Worm (Caenorhabditis elegans): Measurements from ENCODE around the gene sox-2.
A peak's percentile ranks its signal among the peaks of the same experiment; 100 is the strongest.

The sox-2 gene

ce11 chrX:7463637-7464036, at the start of gene sox-2:
Gene sox-2, minus strand, starts transcription at chrX:7463736.
- TF ChIP-seq cog-1 (tag; optimal IDR thresholded peaks at IDR 0.05) = no peak
- TF ChIP-seq med-1 (GFP tag; optimal IDR thresholded peaks at IDR 0.05; ENCODE audit: insufficient read depth) = no peak
- no peak for TF ChIP-seq ztf-29 (GFP tag; IDR thresholded peaks at IDR 0.05)
- TF ChIP-seq ref-1 (GFP tag; conservative IDR thresholded peaks at IDR 0.05) = no peak
- TF ChIP-seq klf-2 (GFP tag; conservative IDR thresholded peaks at IDR 0.05) = no peak
- no peak for TF ChIP-seq ztf-23 (GFP tag; IDR thresholded peaks at IDR 0.05)
- no peak for TF ChIP-seq flt-1 (GFP tag; IDR thresholded peaks at IDR 0.05)
- no peak for TF ChIP-seq tab-1 (GFP tag; IDR thresholded peaks at IDR 0.05)
- TF ChIP-seq T22C8.4 (GFP tag; IDR thresholded peaks at IDR 0.05) = no peak

- TF ChIP-seq cog-1 (tag; optimal IDR thresholded peaks at IDR 0.05) (no peak), ztf-23 (GFP tag; IDR thresholded peaks at IDR 0.05) (no peak), tab-1 (GFP tag; IDR thresholded peaks at IDR 0.05) (no peak), flt-1 (GFP tag; IDR thresholded peaks at IDR 0.05) (no peak), klf-2 (GFP tag; conservative IDR thresholded peaks at IDR 0.05) (no peak), T22C8.4 (GFP tag; IDR thresholded peaks at IDR 0.05) (no peak)
Measured at ce11 chrX:7512714-7513113, 49.2 kb upstream of the sox-2 start.

DNA sequence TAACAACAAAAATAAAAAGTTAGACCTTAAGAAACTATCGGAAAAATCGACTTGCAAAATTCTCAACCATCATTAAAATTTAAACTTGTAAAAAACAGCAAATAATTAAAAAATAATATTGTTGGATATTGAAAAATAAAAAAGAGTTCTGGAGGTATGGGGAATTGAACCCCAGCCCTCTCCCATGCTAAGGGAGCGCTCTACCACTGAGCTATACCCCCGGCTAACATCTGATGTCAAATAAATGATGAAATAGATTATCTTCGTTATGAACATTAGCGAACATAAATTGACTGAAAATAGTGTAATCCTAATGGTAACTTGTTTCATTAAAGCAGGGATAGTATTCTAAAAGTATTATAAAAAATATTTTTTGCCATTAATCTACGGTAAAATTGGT, 43.6 kb upstream of the sox-2 start:
- no peak for TF ChIP-seq cog-1 (tag; optimal IDR thresholded peaks at IDR 0.05)
- TF ChIP-seq ref-1 (GFP tag; conservative IDR thresholded peaks at IDR 0.05) = no peak
- no peak for TF ChIP-seq med-1 (GFP tag; optimal IDR thresholded peaks at IDR 0.05; ENCODE audit: insufficient read depth)
- no peak for TF ChIP-seq ztf-29 (GFP tag; IDR thresholded peaks at IDR 0.05)
- no peak for TF ChIP-seq tab-1 (GFP tag; IDR thresholded peaks at IDR 0.05)
- TF ChIP-seq T22C8.4 (GFP tag; IDR thresholded peaks at IDR 0.05) = no peak
- no peak for TF ChIP-seq ztf-23 (GFP tag; IDR thresholded peaks at IDR 0.05)
- no peak; the same call in none of the 2 replicates for TF ChIP-seq flt-1 (GFP tag; IDR thresholded peaks at IDR 0.05)
- no peak for TF ChIP-seq klf-2 (GFP tag; conservative IDR thresholded peaks at IDR 0.05)

DNA sequence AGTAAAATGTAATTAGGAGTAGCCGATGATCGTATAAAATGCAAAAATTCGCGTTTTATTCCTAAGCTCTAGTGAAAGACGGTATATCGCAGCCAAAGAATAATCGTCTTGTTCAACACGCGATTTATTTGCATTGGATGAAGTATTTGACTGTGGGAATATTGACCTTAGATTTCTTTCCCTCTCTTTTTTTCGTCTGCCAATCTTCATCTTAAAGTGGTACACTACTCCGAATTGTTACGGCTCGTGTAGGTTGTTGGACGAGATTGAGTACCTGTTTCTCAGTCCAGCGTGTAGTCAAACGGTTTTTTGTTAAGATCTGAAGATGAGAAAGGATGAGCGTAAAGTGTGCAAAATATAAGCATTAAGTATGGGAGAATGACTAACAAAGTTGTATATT, 43.0 kb upstream of the sox-2 start, which contains the start of gene lgc-11:
Gene lgc-11, minus strand, starts transcription at position 101 of the 400 bp plus-strand sequence.
- no peak for TF ChIP-seq ztf-23 (GFP tag; IDR thresholded peaks at IDR 0.05)
- TF ChIP-seq tab-1 (GFP tag; IDR thresholded peaks at IDR 0.05) = no peak
- TF ChIP-seq klf-2 (GFP tag; conservative IDR thresholded peaks at IDR 0.05) = no peak
- no peak for TF ChIP-seq ref-1 (GFP tag; conservative IDR thresholded peaks at IDR 0.05)
- no peak for TF ChIP-seq med-1 (GFP tag; optimal IDR thresholded peaks at IDR 0.05; ENCODE audit: insufficient read depth)
- no peak for TF ChIP-seq T22C8.4 (GFP tag; IDR thresholded peaks at IDR 0.05)
- TF ChIP-seq cog-1 (tag; optimal IDR thresholded peaks at IDR 0.05) = no peak
- TF ChIP-seq flt-1 (GFP tag; IDR thresholded peaks at IDR 0.05) = no peak
- TF ChIP-seq ztf-29 (GFP tag; IDR thresholded peaks at IDR 0.05) = no peak

- TF ChIP-seq ztf-29 (GFP tag; IDR thresholded peaks at IDR 0.05) = no peak
- no peak for TF ChIP-seq ztf-23 (GFP tag; IDR thresholded peaks at IDR 0.05)
- TF ChIP-seq ref-1 (GFP tag; conservative IDR thresholded peaks at IDR 0.05) = no peak
- TF ChIP-seq T22C8.4 (GFP tag; IDR thresholded peaks at IDR 0.05) = no peak
- TF ChIP-seq flt-1 (GFP tag; IDR thresholded peaks at IDR 0.05) = no peak
- no peak for TF ChIP-seq med-1 (GFP tag; optimal IDR thresholded peaks at IDR 0.05; ENCODE audit: insufficient read depth)
- no peak for TF ChIP-seq klf-2 (GFP tag; conservative IDR thresholded peaks at IDR 0.05)
- TF ChIP-seq tab-1 (GFP tag; IDR thresholded peaks at IDR 0.05) = no peak
- no peak for TF ChIP-seq cog-1 (tag; optimal IDR thresholded peaks at IDR 0.05)
Measured at ce11 chrX:7502807-7503206, 39.3 kb upstream of the sox-2 start, which contains the start of gene F48E3.6. Gene F48E3.6, minus strand, starts transcription at chrX:7502907.

DNA sequence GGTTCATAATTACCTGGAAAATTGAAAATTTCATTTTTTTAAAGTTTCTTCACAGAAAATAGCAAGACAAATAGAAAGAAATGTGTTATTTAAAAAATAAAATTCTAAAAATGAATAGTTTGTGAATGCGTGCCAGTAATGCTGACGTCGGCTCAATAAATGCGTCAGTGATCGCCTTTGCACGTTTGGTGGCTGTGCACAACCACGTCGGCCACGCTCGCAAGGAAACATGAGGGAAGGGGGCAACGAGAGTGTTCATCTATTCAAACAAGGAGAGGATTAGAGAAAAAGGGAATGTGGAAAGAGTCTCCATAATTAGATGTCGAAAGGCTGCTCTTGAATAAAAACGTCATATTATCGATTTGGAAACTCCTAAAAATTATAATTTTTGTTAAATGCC, 37.4 kb upstream of the sox-2 start, which contains the start of gene uggt-1:
Gene uggt-1, minus strand, starts transcription at position 13 of the 400 bp plus-strand sequence.
- no peak for TF ChIP-seq klf-2 (GFP tag; conservative IDR thresholded peaks at IDR 0.05)
- TF ChIP-seq tab-1 (GFP tag; IDR thresholded peaks at IDR 0.05) = 0 out of 2 replicates have a peak, but pooled peaks have one; percentile 46
- TF ChIP-seq ztf-29 (GFP tag; IDR thresholded peaks at IDR 0.05) = no peak
- TF ChIP-seq ztf-23 (GFP tag; IDR thresholded peaks at IDR 0.05) = peak; percentile 57; the same call in 1 of the 2 replicates
- peak; percentile 72 for TF ChIP-seq flt-1 (GFP tag; IDR thresholded peaks at IDR 0.05)
- peak; percentile 78 for TF ChIP-seq cog-1 (tag; optimal IDR thresholded peaks at IDR 0.05)
- no peak for TF ChIP-seq T22C8.4 (GFP tag; IDR thresholded peaks at IDR 0.05)
- TF ChIP-seq med-1 (GFP tag; optimal IDR thresholded peaks at IDR 0.05; ENCODE audit: insufficient read depth) = peak; percentile 14
- TF ChIP-seq ref-1 (GFP tag; conservative IDR thresholded peaks at IDR 0.05) = no peak

DNA sequence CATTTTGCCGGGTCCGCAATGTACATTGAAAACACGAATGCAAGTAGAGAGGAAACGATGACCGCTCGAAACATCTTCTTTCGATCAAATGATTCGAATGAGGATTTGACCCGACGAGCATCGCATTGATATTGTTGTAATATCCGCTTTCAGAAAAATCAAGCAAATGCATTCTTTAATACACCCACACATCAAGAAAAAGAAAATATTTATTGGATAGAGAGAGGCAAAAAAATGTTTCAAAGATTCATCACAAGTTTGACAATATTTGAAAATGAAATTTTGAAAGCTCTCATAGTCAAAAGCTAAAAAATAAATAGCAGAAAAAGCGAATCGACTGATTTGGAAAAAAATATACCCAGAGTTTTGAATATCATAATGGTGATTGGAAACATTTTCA, 32.0 kb upstream of the sox-2 start, which contains the start of gene try-14:
Gene try-14, minus strand, starts transcription at position 101 of the 400 bp plus-strand sequence.
- TF ChIP-seq klf-2 (GFP tag; conservative IDR thresholded peaks at IDR 0.05) (no peak), cog-1 (tag; optimal IDR thresholded peaks at IDR 0.05) (no peak), tab-1 (GFP tag; IDR thresholded peaks at IDR 0.05) (no peak), ref-1 (GFP tag; conservative IDR thresholded peaks at IDR 0.05) (no peak), ztf-29 (GFP tag; IDR thresholded peaks at IDR 0.05) (no peak), med-1 (GFP tag; optimal IDR thresholded peaks at IDR 0.05; ENCODE audit: insufficient read depth) (no peak), ztf-23 (GFP tag; IDR thresholded peaks at IDR 0.05) (no peak)

DNA sequence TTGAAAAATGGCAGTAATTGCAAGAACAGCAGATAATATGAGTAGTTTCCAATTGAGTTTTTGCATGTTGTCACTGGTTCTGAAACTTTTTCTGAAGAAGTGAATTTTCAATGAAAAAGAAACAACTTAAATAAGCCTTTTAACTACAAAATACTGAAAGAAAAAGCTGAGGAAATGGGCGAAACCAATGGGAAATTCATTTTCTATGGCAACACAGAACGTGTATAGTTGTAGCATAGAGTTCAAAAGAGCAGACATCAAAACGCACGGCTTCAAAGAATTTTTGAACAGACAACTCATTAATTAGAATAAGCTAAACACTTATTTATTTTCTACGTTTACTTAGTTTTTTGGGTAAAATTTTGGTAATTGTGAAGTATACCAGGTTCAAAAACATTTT, 29.5 kb upstream of the sox-2 start, which contains the start of gene F48E3.2:
Gene F48E3.2, minus strand, starts transcription at position 101 of the 400 bp plus-strand sequence.
- TF ChIP-seq flt-1 (GFP tag; IDR thresholded peaks at IDR 0.05) (no peak), ztf-29 (GFP tag; IDR thresholded peaks at IDR 0.05) (no peak), ztf-23 (GFP tag; IDR thresholded peaks at IDR 0.05) (no peak), med-1 (GFP tag; optimal IDR thresholded peaks at IDR 0.05; ENCODE audit: insufficient read depth) (no peak), T22C8.4 (GFP tag; IDR thresholded peaks at IDR 0.05) (no peak), tab-1 (GFP tag; IDR thresholded peaks at IDR 0.05) (no peak), ref-1 (GFP tag; conservative IDR thresholded peaks at IDR 0.05) (no peak), cog-1 (tag; optimal IDR thresholded peaks at IDR 0.05) (no peak), klf-2 (GFP tag; conservative IDR thresholded peaks at IDR 0.05) (no peak)

ce11 chrX:7491521-7491920, 28.0 kb upstream of the sox-2 start:
- TF ChIP-seq cog-1 (tag; optimal IDR thresholded peaks at IDR 0.05) (no peak), med-1 (GFP tag; optimal IDR thresholded peaks at IDR 0.05; ENCODE audit: insufficient read depth) (no peak), klf-2 (GFP tag; conservative IDR thresholded peaks at IDR 0.05) (no peak), T22C8.4 (GFP tag; IDR thresholded peaks at IDR 0.05) (no peak), ztf-29 (GFP tag; IDR thresholded peaks at IDR 0.05) (no peak), ref-1 (GFP tag; conservative IDR thresholded peaks at IDR 0.05) (no peak), tab-1 (GFP tag; IDR thresholded peaks at IDR 0.05) (no peak), ztf-23 (GFP tag; IDR thresholded peaks at IDR 0.05) (no peak), flt-1 (GFP tag; IDR thresholded peaks at IDR 0.05) (no peak)
